Fruit fly (Drosophila melanogaster) S2 (cell line): ENCODE measurements around the gene CCHa1.

ENCODE experiments used
- CG8478 ChIP-seq: fragments of >200 bp; optimal IDR thresholded peaks from 2 replicates; lab custom pipeline; 2018
- CTCF ChIP-seq, 2 experiments: fragments of >200 bp; optimal IDR thresholded peaks; 2 replicates each; lab custom pipeline; 2018

CCHa1 gene

DNA sequence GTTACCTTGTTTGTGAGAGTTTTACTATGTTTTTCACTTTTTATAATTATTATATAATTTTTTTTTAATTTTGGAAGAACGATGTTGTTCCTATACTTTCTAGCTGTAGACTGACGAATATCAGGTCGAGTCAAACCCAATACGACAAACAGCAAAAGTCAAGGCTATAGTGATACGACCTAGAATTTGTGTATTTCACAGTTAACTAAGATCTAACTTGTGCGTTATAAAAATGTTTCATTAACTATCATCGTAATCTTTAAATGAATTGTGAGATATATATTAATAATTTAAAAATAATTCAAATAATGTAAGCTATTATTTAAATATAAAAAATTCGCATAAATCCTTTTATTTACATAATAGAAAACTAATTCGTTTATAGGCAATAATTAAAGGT lies 1.3 kb upstream of the CCHa1 start, which contains the start of gene CG9920:
Gene CG9920, minus strand, starts transcription at position 101 of the 400 bp plus-strand sequence.
- no peak for TF ChIP-seq CG8478
- TF ChIP-seq CTCF (optimal IDR thresholded peaks at IDR 0.05; lab: Kevin White, UChicago) = no peak

DNA sequence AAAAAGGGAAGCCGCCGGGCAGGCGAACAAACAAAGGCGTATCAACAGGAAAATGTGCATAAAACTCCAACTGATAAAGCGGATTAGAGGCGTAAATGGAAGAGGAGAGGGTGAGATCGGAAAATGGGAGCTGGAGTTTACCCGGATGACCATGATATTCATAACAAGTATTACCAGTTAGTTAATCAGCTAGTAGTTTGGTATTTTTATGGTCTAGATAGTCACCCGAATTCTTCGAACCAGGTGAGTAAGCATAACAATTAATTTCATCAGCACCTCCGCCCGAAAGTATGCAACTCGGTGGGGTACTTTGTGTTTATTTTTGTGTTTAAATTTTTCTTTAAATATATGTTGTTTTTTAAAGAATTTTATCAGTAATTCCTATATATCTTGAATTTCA lies 719 bp downstream of the CCHa1 start:
- no peak for TF ChIP-seq CG8478
- TF ChIP-seq CTCF (optimal IDR thresholded peaks at IDR 0.05; lab: Kevin White, UChicago) = no peak

DNA sequence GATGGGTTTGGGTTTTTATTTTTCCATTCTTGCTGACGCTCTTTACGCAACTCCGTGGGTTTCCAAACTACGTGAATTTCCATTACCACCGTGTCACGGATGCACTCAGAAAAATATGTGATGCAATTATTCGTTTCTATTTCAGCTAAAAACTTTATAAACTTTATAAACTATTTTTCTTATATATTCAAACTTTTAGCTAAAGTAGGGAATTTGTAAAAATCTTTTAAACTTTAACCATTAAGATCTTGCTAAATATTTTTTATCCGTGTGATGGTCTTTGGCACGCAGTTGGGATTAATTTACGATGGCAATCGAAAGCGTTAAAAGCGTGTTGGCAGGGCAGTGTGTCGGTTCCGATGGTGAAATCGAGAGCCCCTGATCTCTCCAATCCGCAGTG lies 1.2 kb downstream of the CCHa1 start:
- no peak for TF ChIP-seq CG8478
- TF ChIP-seq CTCF (optimal IDR thresholded peaks at IDR 0.05; lab: Kevin White, UChicago) = no peak

DNA sequence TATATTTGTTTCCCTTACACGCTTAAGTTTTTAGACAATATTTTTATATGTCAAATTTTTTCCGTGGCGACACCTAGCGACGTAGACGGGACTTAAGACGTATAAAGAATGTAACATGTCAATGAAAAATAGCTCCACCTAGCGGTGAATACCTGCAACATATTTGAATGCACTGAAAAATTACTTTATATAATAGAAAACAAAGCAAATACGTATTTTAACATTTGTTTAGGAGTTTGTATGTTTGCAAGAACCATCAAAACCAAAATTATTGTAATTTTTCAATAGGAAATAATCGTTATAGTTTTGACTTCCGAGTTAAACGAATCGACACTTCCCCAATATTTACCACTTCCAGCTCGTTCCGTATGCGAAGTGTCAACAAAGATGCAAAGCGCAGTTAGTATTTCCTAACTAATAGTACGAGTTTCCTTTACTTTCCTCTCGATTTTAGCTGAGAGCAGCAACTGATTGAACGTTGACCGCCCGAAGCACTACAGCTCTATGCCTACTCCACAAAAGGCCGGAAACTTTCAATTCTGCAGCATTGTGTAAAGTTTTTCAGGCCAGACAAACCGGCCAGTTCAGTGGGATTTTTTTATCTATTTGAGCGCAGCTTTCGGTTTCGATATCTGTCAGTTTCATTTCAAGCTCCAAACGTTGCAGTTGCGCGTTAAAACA lies 7.6 kb downstream of the CCHa1 start, which contains the start of gene Npc2b:
Gene Npc2b, plus strand, starts transcription at position 631 of the 681 bp plus-strand sequence.
- TF ChIP-seq CG8478 = no peak
- TF ChIP-seq CTCF (optimal IDR thresholded peaks at IDR 0.05; lab: Kevin White, UChicago) = peak; percentile 72 to 94

DNA sequence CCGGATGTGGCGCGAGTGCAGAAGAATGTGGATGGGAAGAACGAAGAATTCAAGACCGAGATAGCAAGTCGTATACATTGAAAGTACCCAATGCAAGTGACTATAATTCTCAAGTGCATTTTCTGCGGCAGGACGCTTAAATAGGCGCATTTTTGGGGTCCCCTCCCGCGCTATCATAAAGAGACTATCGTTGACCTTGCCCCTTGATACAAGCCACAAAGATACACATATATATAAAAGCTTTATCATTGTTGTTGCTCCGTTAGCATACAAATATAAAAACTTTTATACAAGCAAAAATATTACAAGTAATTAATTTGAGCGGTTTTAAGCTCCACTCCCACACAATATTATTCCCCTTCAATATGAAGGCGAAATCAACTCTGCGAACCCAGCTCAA lies 8.5 kb downstream of the CCHa1 start:
- no peak for TF ChIP-seq CTCF (optimal IDR thresholded peaks at IDR 0.05; lab: Kevin White, UChicago)
- TF ChIP-seq CG8478 = no peak

DNA sequence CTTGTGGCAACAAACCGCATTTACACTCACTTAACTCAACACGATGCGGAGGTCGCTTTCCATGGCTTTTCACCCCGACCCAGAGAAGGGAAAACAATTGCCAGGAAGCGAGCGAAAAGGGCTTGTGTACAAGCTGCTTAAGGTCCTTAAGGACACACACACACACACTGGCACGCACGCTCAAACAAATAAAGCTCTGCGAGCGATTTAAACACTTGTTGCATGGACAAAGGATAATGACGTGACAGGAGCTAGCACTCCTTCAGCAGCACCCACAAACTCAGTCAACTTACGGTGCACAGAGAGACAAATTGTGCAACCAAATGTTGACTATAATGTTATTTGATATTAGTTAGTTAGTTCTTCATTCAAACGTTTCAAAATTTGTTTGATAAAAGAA lies 11.1 kb downstream of the CCHa1 start:
- TF ChIP-seq CG8478 = no peak
- TF ChIP-seq CTCF (optimal IDR thresholded peaks at IDR 0.05; lab: Kevin White, UChicago) = no peak

DNA sequence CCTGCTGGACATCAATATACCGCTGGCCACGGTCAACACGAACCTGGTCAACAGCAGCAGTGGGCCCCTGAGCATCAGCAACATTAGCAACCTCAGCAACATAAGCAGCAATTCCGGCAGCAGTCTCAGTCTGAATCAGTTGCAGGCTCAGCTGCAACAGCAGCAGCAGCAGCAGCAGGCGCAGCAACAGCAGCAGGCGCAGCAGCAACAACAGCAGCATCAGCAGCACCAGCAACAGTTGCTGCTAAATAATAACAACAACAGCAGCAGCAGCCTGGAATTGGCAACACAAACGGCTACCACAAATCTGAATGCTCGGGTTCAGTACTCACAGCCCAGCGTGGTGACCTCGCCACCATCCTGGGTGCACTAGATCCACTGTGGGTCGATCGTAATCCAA lies 15.1 kb downstream of the CCHa1 start:
- no peak for TF ChIP-seq CG8478
- TF ChIP-seq CTCF (optimal IDR thresholded peaks at IDR 0.05; lab: Kevin White, UChicago) = no peak

DNA sequence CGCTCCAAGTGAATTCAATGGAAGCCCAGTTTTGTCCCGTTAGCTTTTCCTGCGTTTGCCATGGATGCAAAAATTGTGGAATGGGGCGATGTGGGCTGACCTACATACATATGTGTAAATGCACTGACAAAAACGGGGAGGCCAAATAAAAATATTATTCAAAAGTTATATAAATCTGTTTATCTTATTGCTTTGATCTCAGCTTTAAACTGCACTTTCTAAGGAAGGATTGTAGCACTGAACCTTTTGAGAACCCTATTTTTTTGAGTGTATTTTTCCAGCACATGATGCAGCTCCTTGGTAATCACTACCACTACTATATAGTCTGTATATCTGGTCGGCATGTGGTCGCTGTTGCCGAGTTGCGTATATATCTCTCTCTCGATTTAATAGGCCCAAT lies 19.6 kb downstream of the CCHa1 start:
- TF ChIP-seq CTCF (optimal IDR thresholded peaks at IDR 0.05; lab: Kevin White, UChicago) = no peak
- no peak for TF ChIP-seq CG8478

DNA sequence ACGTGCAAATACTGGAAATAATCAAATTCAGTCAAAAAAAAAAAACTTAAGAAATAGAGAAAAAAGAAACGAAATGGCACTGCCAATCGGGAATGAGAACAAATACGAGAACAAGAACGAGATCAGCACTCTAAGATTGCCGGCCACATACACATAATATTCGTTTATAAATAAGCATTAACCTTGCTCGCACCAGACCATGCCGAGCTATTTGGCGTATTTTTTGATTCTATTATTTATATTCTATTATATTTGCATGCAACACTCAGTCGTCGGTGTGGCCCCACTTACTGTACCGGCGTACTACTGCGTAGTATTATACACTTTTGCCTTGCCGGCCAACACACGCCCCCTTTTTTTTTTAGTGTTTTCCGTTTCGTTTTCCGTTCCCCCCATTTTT lies 26.0 kb downstream of the CCHa1 start:
- no peak for TF ChIP-seq CTCF (optimal IDR thresholded peaks at IDR 0.05; lab: Kevin White, UChicago)
- no peak for TF ChIP-seq CG8478

DNA sequence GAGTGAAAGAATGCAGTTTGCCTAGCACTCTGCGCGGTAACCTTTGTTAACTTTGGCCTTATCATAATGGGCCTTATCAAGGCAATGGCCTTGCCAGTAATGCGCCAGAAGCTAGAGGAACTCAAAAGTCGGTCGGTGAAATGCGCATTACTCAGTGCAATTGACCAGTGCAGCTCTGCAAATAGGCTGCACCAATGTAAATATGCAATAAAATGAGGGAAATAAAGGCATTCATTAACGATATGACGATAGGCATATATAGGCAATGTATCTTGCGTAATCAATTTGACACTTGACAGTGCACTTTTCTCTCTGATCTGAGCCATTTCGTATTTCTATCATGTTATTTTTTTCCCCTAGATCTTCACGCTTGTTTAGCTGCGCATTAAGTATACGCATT lies 26.5 kb downstream of the CCHa1 start:
- TF ChIP-seq CTCF (optimal IDR thresholded peaks at IDR 0.05; lab: Kevin White, UChicago) = no peak
- no peak for TF ChIP-seq CG8478

DNA sequence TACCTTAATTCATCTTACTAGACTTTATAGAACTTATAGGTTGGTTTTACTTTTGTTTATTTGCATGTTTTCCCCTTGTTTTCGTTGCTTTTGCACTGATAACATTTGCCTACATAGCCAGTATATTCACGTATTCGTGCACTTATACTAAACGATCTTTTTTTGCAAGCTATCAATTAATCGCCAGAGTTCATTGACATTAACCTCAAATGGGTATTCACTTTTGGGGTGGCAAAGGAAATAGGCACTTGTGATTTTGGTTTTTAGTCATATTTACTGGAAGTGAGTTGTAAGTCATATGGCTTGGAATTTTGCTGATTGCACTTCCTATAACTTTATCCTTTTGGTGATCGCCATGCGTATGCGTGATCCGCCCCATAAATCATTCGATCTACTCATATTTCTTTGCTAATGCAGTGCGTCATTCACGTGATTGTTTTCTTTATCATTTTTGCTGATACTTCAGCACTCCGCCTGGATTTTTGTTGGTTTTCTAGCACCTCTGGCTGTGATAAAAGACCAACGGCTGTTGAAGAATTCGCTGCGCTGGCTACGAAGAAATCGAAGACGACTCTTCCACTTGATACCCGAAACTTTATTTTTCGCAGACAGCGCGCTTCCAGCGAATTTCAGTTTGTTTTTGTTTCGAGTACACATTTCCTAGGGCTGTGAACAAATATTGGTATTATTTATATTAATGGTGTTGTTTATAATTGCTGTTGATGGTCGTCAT lies 28.6 kb downstream of the CCHa1 start:
- TF ChIP-seq CTCF (optimal IDR thresholded peaks at IDR 0.05; lab: Kevin White, UChicago) (no peak), CG8478 (no peak)

DNA sequence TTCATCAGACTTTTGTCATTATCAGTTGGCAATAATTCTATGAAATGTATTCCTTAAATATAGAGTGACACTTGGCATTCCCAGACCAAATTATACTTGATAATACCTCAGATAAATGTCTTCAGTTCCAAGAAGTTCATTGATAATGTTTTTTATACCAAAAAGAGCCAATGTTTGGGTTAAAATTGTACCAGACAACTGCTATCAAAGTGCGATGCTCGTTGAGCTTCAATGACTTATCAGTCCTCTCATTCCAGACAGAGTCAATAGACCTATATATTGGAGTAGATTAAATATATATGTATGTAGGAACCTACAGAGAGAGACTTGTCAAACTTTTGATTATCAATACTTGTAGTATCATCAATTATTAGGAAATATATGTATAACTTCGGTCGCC lies 31.4 kb downstream of the CCHa1 start:
- TF ChIP-seq CG8478 (no peak), CTCF (optimal IDR thresholded peaks at IDR 0.05; lab: Kevin White, UChicago) (no peak)

DNA sequence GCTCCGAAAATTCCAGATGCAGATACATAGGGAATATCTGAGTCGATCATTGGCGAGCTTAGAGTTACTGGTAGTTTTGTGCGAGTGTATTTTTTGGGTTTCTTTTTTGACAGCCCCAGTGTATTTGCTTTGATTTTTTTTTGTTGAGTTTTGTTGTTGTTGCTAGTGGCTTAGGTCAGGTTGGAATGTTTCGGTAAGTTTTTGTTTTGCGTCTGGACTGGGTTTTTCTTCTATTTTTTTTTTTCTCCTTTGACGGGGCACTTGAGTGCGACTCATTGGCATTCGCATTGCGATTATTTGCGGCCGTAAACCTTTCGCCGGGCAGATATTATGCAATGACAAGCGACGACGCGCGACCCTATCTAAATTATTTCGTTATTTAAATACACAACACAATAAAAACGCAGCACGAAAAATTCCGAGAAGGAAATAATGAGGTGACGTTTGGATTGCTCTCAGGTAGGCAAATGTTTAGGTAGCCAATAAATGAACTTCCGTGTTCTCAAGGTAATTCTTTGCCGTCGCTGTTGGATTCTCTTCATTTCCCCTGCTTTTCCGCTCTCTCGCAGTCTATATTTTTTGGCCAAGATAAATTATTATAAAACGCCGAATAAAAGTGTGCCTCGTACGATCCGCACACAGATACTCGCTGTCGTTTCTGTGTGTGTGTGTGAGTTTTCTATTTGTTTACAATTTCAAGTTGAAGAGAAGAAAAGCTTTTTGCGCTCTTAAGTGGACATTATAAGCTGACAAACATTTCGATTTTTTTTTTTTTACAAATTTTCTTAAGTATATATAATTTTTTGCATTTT lies 32.3 kb downstream of the CCHa1 start:
- no peak for TF ChIP-seq CG8478
- no peak for TF ChIP-seq CTCF (optimal IDR thresholded peaks at IDR 0.05; lab: Kevin White, UChicago)

DNA sequence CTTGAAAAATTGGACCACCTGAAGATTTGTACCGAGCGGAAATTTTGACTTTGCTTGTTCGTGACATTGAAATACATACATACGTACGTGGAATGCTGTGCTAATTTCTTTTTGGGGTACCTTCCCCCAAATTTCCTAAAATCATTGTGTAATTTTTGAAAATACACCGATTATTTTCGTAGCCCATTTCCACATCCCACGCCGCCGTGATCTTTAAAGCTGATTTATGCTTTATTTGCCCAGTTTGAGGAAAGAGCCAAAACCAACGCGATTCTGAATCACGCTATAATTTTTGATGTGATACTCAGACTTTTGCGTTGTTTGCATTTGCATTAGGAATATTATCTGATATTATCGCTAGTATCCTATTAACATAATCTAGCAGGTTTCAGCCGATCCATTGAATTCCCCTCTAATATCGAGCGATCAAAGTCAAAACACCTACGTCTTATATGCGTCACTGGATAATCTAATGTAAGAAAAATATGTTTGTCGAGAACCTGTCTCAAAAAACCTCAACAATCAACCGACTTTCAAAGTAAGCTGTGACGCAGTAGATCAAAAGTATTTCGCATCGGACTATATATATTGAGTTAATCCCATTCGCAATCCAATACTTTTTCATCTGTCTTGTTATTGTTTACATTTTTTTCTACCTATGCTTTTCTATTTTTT lies 33.6 kb downstream of the CCHa1 start:
- TF ChIP-seq CG8478 (no peak), CTCF (optimal IDR thresholded peaks at IDR 0.05; lab: Kevin White, UChicago) (no peak)
